Fruit fly (Drosophila melanogaster): ENCODE data around the gene HemK1.

The HemK1 gene

dm6 chr2L:6467509-6467908 lies at the start of gene HemK1:
Gene HemK1, minus strand, starts transcription at chr2L:6467698.
- TF ChIP-seq salr (GFP tag; optimal IDR thresholded peaks at IDR 0.05) (no peak), Eip75B (GFP tag; optimal IDR thresholded peaks at IDR 0.05) (peak; percentile 17), CG16779 (tag; optimal IDR thresholded peaks at IDR 0.05) (no peak), lz (GFP tag; optimal IDR thresholded peaks at IDR 0.05) (no peak), fd59A (GFP tag; optimal IDR thresholded peaks at IDR 0.05) (no peak), net (GFP tag; optimal IDR thresholded peaks at IDR 0.05) (no peak), pdm3 (GFP tag; optimal IDR thresholded peaks at IDR 0.05) (no peak), ss (GFP tag; optimal IDR thresholded peaks at IDR 0.05) (no peak), CG8319 (GFP tag; optimal IDR thresholded peaks at IDR 0.05) (no peak), Hr38 (GFP tag; optimal IDR thresholded peaks at IDR 0.05) (no peak), eg (GFP tag; IDR thresholded peaks at IDR 0.05) (no peak), Eip78C (GFP tag) (peak; percentile 64), Gug (GFP tag; IDR thresholded peaks at IDR 0.05) (no peak), CG15336 (GFP tag; IDR thresholded peaks at IDR 0.05) (no peak), Met (GFP tag; optimal IDR thresholded peaks at IDR 0.05) (no peak), Hr39 (GFP tag; optimal IDR thresholded peaks at IDR 0.05) (peak; percentile 40), CG4318 (GFP tag; optimal IDR thresholded peaks at IDR 0.05) (no peak), Lpt (GFP tag; optimal IDR thresholded peaks at IDR 0.05) (no peak), CG6163 (GFP tag; IDR thresholded peaks at IDR 0.05) (no peak), acj6 (GFP tag; optimal IDR thresholded peaks at IDR 0.05) (no peak), topi (GFP tag; optimal IDR thresholded peaks at IDR 0.05) (no peak), vri (GFP tag; optimal IDR thresholded peaks at IDR 0.05) (peak; percentile 28)

DNA sequence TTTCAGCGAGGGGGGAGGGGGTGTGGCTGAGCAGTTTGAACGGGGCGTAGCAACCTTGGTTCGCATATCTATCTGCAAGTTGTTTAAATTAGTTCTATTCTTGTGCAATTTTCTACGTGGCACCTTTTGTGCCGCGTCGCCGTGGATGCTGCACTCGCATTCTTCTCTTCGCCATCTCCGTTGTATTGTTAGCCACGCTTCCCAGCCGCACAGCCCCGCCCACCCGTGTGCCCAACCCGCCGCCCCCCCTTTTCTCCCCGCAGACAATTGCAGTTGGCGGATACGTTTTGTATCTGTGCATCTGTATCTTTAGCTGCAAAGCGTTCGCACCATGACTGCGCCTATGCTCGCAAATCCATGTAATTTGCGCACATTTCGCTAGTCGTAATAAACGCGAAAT lies 46.5 kb upstream of the HemK1 start:
- TF ChIP-seq Lpt (GFP tag; optimal IDR thresholded peaks at IDR 0.05) (no peak), CG6163 (GFP tag; IDR thresholded peaks at IDR 0.05) (0 out of 3 replicates have a peak, but pooled peaks have one; percentile 43), CG8119 (GFP tag; IDR thresholded peaks at IDR 0.05) (0 out of 3 replicates have a peak, but pooled peaks have one; percentile 13), cyc (GFP tag; optimal IDR thresholded peaks at IDR 0.05) (no peak), Sox15 (GFP tag; optimal IDR thresholded peaks at IDR 0.05) (no peak), achi (GFP tag; optimal IDR thresholded peaks at IDR 0.05) (no peak), Hr39 (GFP tag; optimal IDR thresholded peaks at IDR 0.05) (no peak), Smox (GFP tag; optimal IDR thresholded peaks at IDR 0.05) (no peak), Met (GFP tag; optimal IDR thresholded peaks at IDR 0.05) (no peak), Hr38 (GFP tag; optimal IDR thresholded peaks at IDR 0.05) (no peak), CG8319 (GFP tag; optimal IDR thresholded peaks at IDR 0.05) (no peak), Ets96B (tag; optimal IDR thresholded peaks at IDR 0.05) (no peak), CG7368 (GFP tag; optimal IDR thresholded peaks at IDR 0.05) (no peak)

DNA sequence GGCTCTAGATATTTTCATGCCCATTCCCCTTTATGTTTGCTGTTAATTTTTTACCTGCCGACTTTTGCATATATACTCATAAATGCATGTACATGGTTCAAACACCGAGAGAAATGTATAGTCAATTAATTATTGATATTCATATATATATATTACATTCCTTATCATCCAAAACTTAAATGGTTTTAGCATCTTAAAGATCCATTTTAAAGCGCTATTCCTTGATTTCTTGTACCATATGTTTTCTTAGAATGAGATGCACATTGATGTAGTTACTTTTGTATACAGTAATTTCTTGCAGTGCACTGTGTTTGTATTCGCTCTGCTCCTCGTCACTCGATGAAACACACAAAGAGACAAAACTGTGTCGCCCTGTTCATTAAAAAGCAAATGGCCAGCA lies 41.2 kb upstream of the HemK1 start:
- TF ChIP-seq Met (GFP tag; optimal IDR thresholded peaks at IDR 0.05), result peak; percentile 37
- TF ChIP-seq CG9139 (GFP tag; optimal IDR thresholded peaks at IDR 0.05), result peak; percentile 11
- no peak for TF ChIP-seq CG6854 (GFP tag; optimal IDR thresholded peaks at IDR 0.05)
- peak; percentile 74 for TF ChIP-seq CG8632 (GFP tag; optimal IDR thresholded peaks at IDR 0.05)
- TF ChIP-seq dsx (GFP tag; optimal IDR thresholded peaks at IDR 0.05; ENCODE audit: poor library complexity, severe bottlenecking), result peak; percentile 23
- TF ChIP-seq Hr39 (GFP tag; optimal IDR thresholded peaks at IDR 0.05), result no peak
- peak; percentile 44 for TF ChIP-seq CG10669 (GFP tag; optimal IDR thresholded peaks at IDR 0.05)
- TF ChIP-seq CG6276 (GFP tag; optimal IDR thresholded peaks at IDR 0.05), result peak; percentile 43
- peak; percentile 56 for TF ChIP-seq CG10631 (GFP tag; optimal IDR thresholded peaks at IDR 0.05)
- TF ChIP-seq CG1621 (tag; optimal IDR thresholded peaks at IDR 0.05), result peak; percentile 4
- no peak for TF ChIP-seq CG16779 (tag; optimal IDR thresholded peaks at IDR 0.05)
- no peak for TF ChIP-seq topi (GFP tag; optimal IDR thresholded peaks at IDR 0.05)
- peak; percentile 16 for TF ChIP-seq lz (GFP tag; optimal IDR thresholded peaks at IDR 0.05)
- TF ChIP-seq pdm3 (GFP tag; optimal IDR thresholded peaks at IDR 0.05), result peak; percentile 54
- peak in 1 of 2 experiments; percentile 12 for TF ChIP-seq salr (GFP tag; optimal IDR thresholded peaks at IDR 0.05)
- TF ChIP-seq dac (GFP tag; optimal IDR thresholded peaks at IDR 0.05), result no peak
- no peak for TF ChIP-seq Ets21C (GFP tag; optimal IDR thresholded peaks at IDR 0.05)
- peak; percentile 90 for TF ChIP-seq Eip78C (GFP tag)
- peak; percentile 41 for TF ChIP-seq CG4318 (GFP tag; optimal IDR thresholded peaks at IDR 0.05)
- no peak for TF ChIP-seq Eip93F (GFP tag; optimal IDR thresholded peaks at IDR 0.05)
- TF ChIP-seq ss (GFP tag; optimal IDR thresholded peaks at IDR 0.05), result peak in 1 of 2 experiments; percentile 50
- TF ChIP-seq CG31627 (GFP tag; optimal IDR thresholded peaks at IDR 0.05), result peak; percentile 43
- TF ChIP-seq CG7368 (GFP tag; optimal IDR thresholded peaks at IDR 0.05), result peak; percentile 41
- TF ChIP-seq esn (GFP tag; optimal IDR thresholded peaks at IDR 0.05), result peak; percentile 56
- no peak for TF ChIP-seq Hr38 (GFP tag; optimal IDR thresholded peaks at IDR 0.05)
- TF ChIP-seq acj6 (GFP tag; optimal IDR thresholded peaks at IDR 0.05), result peak; percentile 68
- TF ChIP-seq CG32006 (GFP tag; optimal IDR thresholded peaks at IDR 0.05), result peak; percentile 75
- peak; percentile 54 for TF ChIP-seq net (GFP tag; optimal IDR thresholded peaks at IDR 0.05)
- no peak for TF ChIP-seq fkh (GFP tag; optimal IDR thresholded peaks at IDR 0.05)
- peak; percentile 70 for TF ChIP-seq CG34406 (GFP tag; optimal IDR thresholded peaks at IDR 0.05)
- TF ChIP-seq Ets96B (tag; optimal IDR thresholded peaks at IDR 0.05), result peak; percentile 39
- peak; percentile 28 for TF ChIP-seq Sox14 (GFP tag; optimal IDR thresholded peaks at IDR 0.05)
- peak; percentile 64 for TF ChIP-seq CG8119 (GFP tag; IDR thresholded peaks at IDR 0.05)
